Fruit fly (Drosophila melanogaster): ENCODE data around the gene CG32091.

The CG32091 gene

dm6 chr3L:11656189-11656588 is 25.0 kb downstream of the CG32091 start:
- no peak for TF ChIP-seq CG17801 (GFP tag; optimal IDR thresholded peaks at IDR 0.05; ENCODE audit: partially characterized antibody)

DNA sequence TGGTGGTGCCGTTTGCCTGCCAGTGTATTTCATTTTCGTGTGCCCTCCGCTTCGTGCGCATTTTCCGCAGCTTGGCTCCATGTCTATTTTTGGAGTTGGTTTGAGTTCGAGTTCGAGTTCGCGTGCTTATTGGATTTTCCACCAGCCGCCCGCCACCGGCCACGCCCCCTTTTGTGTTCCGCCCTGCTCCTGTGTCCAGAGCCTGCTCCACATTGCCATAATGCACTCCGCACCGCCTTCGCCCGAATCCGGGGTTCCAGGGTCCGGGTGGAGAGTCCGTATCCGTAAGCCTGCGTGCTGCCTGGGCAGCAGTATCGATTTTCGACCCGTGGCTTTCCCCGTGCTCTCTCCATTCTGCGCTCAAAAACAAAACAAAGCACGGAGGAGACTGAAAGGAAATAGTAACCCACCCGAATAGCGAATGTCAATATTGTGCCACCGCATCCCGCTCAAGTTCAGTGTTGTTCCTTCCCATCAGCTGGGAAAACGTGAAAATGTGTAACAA is 47.2 kb downstream of the CG32091 start:
- TF ChIP-seq CG17801 (GFP tag; optimal IDR thresholded peaks at IDR 0.05; ENCODE audit: partially characterized antibody) = no peak

dm6 chr3L:11680298-11680697 is 49.1 kb downstream of the CG32091 start, which contains the start of gene CG32085:
CG32085 (minus strand) TSS chr3L:11680344.
- no peak for TF ChIP-seq CG17801 (GFP tag; optimal IDR thresholded peaks at IDR 0.05; ENCODE audit: partially characterized antibody)

- TF ChIP-seq CG17801 (GFP tag; optimal IDR thresholded peaks at IDR 0.05; ENCODE audit: partially characterized antibody) = peak; percentile 24
These were observed 50.6 kb downstream of the CG32091 start, which contains the start of gene TfIIEalpha for dm6 chr3L:11681794-11682193. TfIIEalpha (plus strand) TSS chr3L:11682038.

DNA sequence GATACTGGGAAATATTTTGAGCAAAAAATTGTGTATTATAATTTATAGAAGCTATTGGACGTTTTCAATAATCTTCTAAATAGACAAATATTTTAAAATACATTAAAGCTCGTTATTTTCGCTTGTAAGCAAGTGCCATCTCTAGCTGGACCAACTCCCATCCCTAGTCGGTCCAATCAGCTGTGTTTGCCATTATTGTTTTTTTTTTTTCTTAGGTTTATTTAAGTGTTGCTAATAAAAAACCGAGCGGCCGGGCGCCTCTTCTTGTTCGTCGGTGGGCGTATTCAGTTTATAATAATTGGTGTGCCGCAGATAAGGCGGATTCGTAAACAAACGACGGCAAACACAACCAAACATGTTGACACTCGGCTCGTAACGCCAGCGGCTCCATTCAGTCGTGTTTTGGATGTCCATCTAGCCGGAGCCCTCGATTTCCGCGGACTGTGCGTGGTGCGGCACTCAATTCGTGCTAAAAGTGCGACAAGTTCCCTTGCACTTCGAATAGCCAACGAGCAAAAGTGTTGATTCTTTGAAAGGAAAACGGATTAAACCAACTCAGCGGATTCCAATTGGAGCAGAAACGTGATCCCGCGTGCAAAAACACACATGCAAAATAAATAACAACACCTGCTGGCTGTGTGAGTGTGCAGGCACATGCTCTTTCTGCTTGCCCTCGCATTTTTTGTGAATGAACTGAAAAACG is 52.8 kb downstream of the CG32091 start, which contains the start of gene Sugb:
Gene Sugb, plus strand, starts transcription at position 162 of the 703 bp plus-strand sequence.
- TF ChIP-seq CG17801 (GFP tag; optimal IDR thresholded peaks at IDR 0.05; ENCODE audit: partially characterized antibody) = peak; percentile 38

DNA sequence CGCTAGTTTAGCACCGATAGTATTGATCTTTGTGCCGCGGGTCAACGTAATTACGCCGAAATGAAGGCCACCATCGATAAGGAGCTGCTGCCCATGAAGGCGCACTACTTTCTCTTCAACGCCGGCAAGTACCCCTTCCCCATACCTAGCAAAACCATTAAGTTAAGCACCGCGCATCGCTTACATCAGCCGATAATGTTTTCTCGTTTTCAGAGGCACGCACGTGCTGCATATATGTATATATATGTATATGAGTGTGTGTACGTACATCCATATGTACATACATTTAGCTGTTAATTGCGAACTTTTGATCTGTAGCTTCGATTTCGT is 53.3 kb downstream of the CG32091 start:
- no peak for TF ChIP-seq CG17801 (GFP tag; optimal IDR thresholded peaks at IDR 0.05; ENCODE audit: partially characterized antibody)

dm6 chr3L:11685876-11686275 is 54.7 kb downstream of the CG32091 start:
- TF ChIP-seq CG17801 (GFP tag; optimal IDR thresholded peaks at IDR 0.05; ENCODE audit: partially characterized antibody) = no peak

DNA sequence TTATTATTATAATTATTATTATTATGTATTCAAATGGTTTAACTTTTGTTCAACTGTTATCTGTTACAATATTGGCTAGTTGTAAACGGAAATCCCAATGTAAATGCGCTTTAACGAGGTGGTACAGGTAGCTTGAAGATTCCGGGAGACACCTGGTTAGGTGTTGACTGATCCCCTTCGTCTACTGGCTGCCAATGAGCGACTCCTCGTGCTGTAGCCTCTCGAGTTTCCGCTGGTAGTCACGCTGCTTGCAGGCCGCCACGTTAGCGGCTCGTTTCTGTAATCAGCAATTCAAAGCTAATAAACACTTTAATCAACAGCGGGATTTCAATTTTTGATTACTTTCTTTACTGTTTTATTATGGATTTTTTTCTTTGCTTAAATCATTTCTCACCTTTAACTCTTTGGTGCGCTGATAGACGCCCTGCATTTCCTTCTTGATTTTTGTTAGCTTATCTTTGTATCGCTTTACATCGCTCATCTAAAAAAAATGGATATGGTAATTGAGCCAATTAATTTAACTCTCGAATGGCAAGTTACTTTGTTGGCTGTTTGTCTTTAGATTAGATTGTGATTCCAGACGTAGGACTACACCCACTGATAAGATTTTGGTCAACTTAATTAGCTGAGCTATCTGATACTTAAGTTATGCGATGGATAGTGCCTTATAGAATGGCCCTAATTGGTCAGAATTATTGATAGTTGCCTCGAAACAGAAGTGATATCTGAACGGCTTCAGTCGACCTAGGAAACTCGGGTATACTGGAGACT is 58.8 kb downstream of the CG32091 start:
- peak; percentile 48 for TF ChIP-seq CG17801 (GFP tag; optimal IDR thresholded peaks at IDR 0.05; ENCODE audit: partially characterized antibody)

DNA sequence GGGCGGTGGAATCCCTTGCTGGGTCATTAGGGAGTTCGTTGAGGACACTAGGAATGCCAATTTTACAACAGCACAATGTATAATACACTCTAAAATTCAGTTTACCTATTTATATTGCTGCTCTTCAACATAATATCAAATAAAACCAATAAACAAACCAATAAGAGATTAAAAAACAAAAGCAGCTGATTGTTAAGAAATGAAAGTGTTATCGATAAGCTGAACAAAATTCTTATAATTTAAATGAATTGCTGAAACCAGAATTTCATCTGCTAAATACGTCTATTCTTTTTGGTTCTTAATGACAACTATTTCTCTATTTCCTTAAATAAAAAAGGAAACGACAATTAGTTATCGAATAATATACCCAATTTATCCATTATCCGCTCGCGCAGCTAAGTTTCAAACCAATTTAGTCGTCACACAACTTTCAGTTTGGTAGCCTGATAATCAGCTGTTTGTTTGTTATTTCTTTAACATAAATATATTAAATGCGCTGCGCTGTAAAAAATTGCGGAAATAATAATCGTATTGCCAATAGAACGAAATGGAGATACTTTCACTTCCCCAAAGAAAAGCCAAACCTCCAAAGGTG is 60.1 kb downstream of the CG32091 start, which contains the start of the genes Pldn and CG14135:
Gene Pldn, minus strand, starts transcription at position 197 of the 595 bp plus-strand sequence.
Gene CG14135, plus strand, starts transcription at position 369 of the 595 bp plus-strand sequence.
- TF ChIP-seq CG17801 (GFP tag; optimal IDR thresholded peaks at IDR 0.05; ENCODE audit: partially characterized antibody) = no peak
